Fruit fly (Drosophila melanogaster) whole organism, embryonic: ENCODE measurements around the gene CG12945.

Experiments used
- CG14667 ChIP-seq: fragments of 200-800 bp; sonication (Bioruptor generic); IDR thresholded peaks from 2 replicates; pipeline ENCODE4 v1.3.6; 2022; ENCODE audit warnings: missing biosample characterization, missing genetic modification characterization
- CG17568 ChIP-seq: fragments of 200-800 bp; sonication (Bioruptor generic); optimal IDR thresholded peaks from 2 replicates; lab custom pipeline; 2018; ENCODE audit warnings: missing biosample characterization, mild to moderate bottlenecking, missing genetic modification characterization, moderate library complexity
- CG31441 ChIP-seq: fragments of 200-800 bp; sonication (Bioruptor generic); IDR thresholded peaks from 2 replicates; pipeline ENCODE4 v1.3.6; 2022; ENCODE audit warnings: missing biosample characterization, missing genetic modification characterization
- CrebB ChIP-seq: fragments of 200-800 bp; sonication (Bioruptor generic); optimal IDR thresholded peaks from 3 replicates; lab custom pipeline; 2018; ENCODE audit warnings: missing biosample characterization, mild to moderate bottlenecking, missing genetic modification characterization
- Dll ChIP-seq: fragments of 200-800 bp; sonication (Bioruptor generic); IDR thresholded peaks from 4 replicates; pipeline ENCODE4 v1.3.6; 2022; ENCODE audit warnings: missing biosample characterization, missing genetic modification characterization; ENCODE audit not compliant: partially characterized antibody
- Eip74EF ChIP-seq, 2 experiments: fragments of 200-800 bp in 1 of 2; fragments of >200 bp in 1 of 2; sonication (Bioruptor generic) in 1 of 2; optimal IDR thresholded peaks; 2 replicates each; lab custom pipeline; 2017 to 2019; ENCODE audit warnings: missing biosample characterization in 2 of 2, missing genetic modification characterization in 2 of 2, mild to moderate bottlenecking in 1 of 2, moderate library complexity in 1 of 2
- Fer2 ChIP-seq: fragments of 200-800 bp; sonication (Bioruptor generic); optimal IDR thresholded peaks from 2 replicates; lab custom pipeline; 2018; ENCODE audit warnings: missing biosample characterization, mild to moderate bottlenecking, missing genetic modification characterization, moderate library complexity
- ac ChIP-seq: fragments of 200-800 bp; sonication (Bioruptor generic); optimal IDR thresholded peaks from 3 replicates; lab custom pipeline; 2017; ENCODE audit warnings: missing biosample characterization, mild to moderate bottlenecking, missing genetic modification characterization
- org-1 ChIP-seq: fragments of 200-800 bp; sonication (Bioruptor generic); optimal IDR thresholded peaks from 2 replicates; lab custom pipeline; 2017; ENCODE audit warnings: missing biosample characterization, missing genetic modification characterization
- vfl ChIP-seq: fragments of 200-800 bp; sonication (Bioruptor generic); optimal IDR thresholded peaks from 2 replicates; lab custom pipeline; 2016; ENCODE audit warnings: missing biosample characterization, missing genetic modification characterization

DNA sequence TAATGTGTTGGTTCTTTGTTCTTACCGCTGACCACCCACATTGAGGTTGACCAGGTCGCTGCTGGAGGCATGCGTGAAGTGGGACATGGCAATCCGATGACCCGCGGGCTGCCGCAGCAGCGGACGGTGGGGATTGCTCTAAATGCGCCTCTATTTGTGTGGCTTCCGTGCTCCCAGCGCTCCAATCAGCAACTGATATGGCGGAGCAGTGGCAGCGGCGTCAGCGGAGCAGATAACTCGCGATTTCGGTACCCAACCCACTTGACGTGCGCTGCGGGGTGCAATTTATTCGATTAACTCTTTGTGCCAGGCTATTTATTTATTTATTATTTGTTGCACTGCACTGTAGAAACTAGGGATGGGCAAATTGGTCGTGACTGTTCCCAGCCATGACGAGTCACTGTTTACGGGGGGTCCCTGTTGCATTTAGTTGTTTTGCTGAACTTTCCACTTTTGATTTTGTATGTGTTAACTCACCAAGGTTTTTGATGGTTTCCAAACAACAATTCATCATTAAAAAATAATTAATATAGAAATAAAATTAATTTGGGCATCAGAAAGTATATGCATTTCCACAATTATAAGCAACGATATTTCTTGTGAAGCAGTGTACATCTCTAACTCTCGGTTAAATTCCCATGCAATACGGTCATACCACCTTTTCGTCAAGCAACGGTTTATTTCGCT is 9.8 kb upstream of the CG12945 start, which contains the start of the genes CG9467 and CG8526:
- TF ChIP-seq org-1 (GFP tag; lab: Kevin White, UChicago): no peak
- TF ChIP-seq Dll (GFP tag; lab: Robert Waterston, UW): peak; percentile 88
- TF ChIP-seq CrebB: no peak
- TF ChIP-seq vfl (GFP tag; lab: Kevin White, UChicago): peak; percentile 40
- TF ChIP-seq CG31441 (GFP tag; lab: Robert Waterston, UW): peak; percentile 97
- no peak for TF ChIP-seq Eip74EF (GFP tag; optimal IDR thresholded peaks at IDR 0.05; lab: Kevin White, UChicago)
- no peak for TF ChIP-seq CG17568 (GFP tag; lab: Kevin White, UChicago)
- peak; percentile 30 for TF ChIP-seq Fer2 (tag; lab: Kevin White, UChicago)
- TF ChIP-seq CG14667 (GFP tag; lab: Robert Waterston, UW): peak; percentile 48
- TF ChIP-seq ac (GFP tag; lab: Kevin White, UChicago): no peak
